Worm (Caenorhabditis elegans) whole organism, late embryonic: ENCODE results near the gene rft-1.

Experiments
- C08G9.2 ChIP-seq: sonication (generic microtip); optimal IDR thresholded peaks from 2 replicates; lab custom pipeline; 2016; ENCODE audit warnings: mild to moderate bottlenecking, missing genetic modification characterization, moderate library complexity, missing compliant biosample characterization
- C38D4.7 ChIP-seq: fragments of 200-800 bp; sonication (Bioruptor generic); optimal IDR thresholded peaks from 2 replicates; lab custom pipeline; 2018; ENCODE audit warnings: mild to moderate bottlenecking, missing genetic modification characterization, moderate library complexity, missing compliant biosample characterization
- F13H6.1 ChIP-seq: sonication (generic microtip); optimal IDR thresholded peaks from 2 replicates; lab custom pipeline; 2016; ENCODE audit warnings: missing genetic modification characterization, missing compliant biosample characterization
- K09A11.1 ChIP-seq: sonication (generic microtip); optimal IDR thresholded peaks from 2 replicates; lab custom pipeline; 2017; ENCODE audit warnings: antibody characterized with exemption, mild to moderate bottlenecking, missing genetic modification characterization, missing compliant biosample characterization; ENCODE audit not compliant: insufficient read depth
- Y22D7AL.16 ChIP-seq: sonication (generic microtip); optimal IDR thresholded peaks from 2 replicates; lab custom pipeline; 2016; ENCODE audit warnings: missing genetic modification characterization, missing compliant biosample characterization
- ceh-14 ChIP-seq: sonication (generic microtip); optimal IDR thresholded peaks from 2 replicates; lab custom pipeline; 2016; ENCODE audit warnings: missing genotype, missing genetic modification characterization, missing compliant biosample characterization
- ceh-19 ChIP-seq: fragments of 200-800 bp; sonication (Bioruptor generic); optimal IDR thresholded peaks from 2 replicates; lab custom pipeline; 2018; ENCODE audit warnings: mild to moderate bottlenecking, missing genetic modification characterization, missing compliant biosample characterization
- ceh-22 ChIP-seq: sonication (generic microtip); optimal IDR thresholded peaks from 2 replicates; lab custom pipeline; 2017; ENCODE audit warnings: missing biosample characterization, missing genetic modification characterization
- ceh-31 ChIP-seq: sonication (generic microtip); optimal IDR thresholded peaks from 2 replicates; lab custom pipeline; 2016; ENCODE audit warnings: missing genetic modification characterization, missing compliant biosample characterization
- ceh-45 ChIP-seq: fragments of 200-800 bp; sonication (Bioruptor generic); IDR thresholded peaks from 2 replicates; pipeline ENCODE4 v1.3.6; 2022; ENCODE audit warnings: missing genetic modification reagents, missing genetic modification characterization, missing compliant biosample characterization
- ceh-48 ChIP-seq: sonication (generic microtip); optimal IDR thresholded peaks from 2 replicates; lab custom pipeline; 2016; ENCODE audit warnings: missing genetic modification characterization, inconsistent platforms, missing compliant biosample characterization
- ceh-6 ChIP-seq: fragments of 200-800 bp; sonication (Bioruptor generic); optimal IDR thresholded peaks from 2 replicates; lab custom pipeline; 2018; ENCODE audit warnings: mild to moderate bottlenecking, missing genetic modification characterization, missing compliant biosample characterization
- che-1 ChIP-seq: sonication (generic microtip); optimal IDR thresholded peaks from 2 replicates; lab custom pipeline; 2016; ENCODE audit warnings: mild to moderate bottlenecking, missing genetic modification characterization, missing compliant biosample characterization
- dmd-4 ChIP-seq: sonication (generic microtip); optimal IDR thresholded peaks from 2 replicates; lab custom pipeline; 2016; ENCODE audit warnings: borderline replicate concordance, missing genetic modification characterization, missing compliant biosample characterization
- dve-1 ChIP-seq: sonication (generic microtip); optimal IDR thresholded peaks from 2 replicates; lab custom pipeline; 2017; ENCODE audit warnings: antibody characterized with exemption, mild to moderate bottlenecking, missing genetic modification characterization, missing compliant biosample characterization
- elt-2 ChIP-seq: sonication (generic microtip); optimal IDR thresholded peaks from 2 replicates; lab custom pipeline; 2016; ENCODE audit warnings: missing genetic modification reagents, missing genetic modification characterization, missing compliant biosample characterization
- eyg-1 ChIP-seq: sonication (generic microtip); optimal IDR thresholded peaks from 2 replicates; lab custom pipeline; 2016; ENCODE audit warnings: missing genotype, missing genetic modification characterization, missing compliant biosample characterization
- fkh-10 ChIP-seq: fragments of 150-350 bp; optimal IDR thresholded peaks from 2 replicates; lab custom pipeline; 2014; ENCODE audit warnings: missing biosample characterization, missing genetic modification reagents, missing genetic modification characterization
- gmeb-2 ChIP-seq: sonication (generic microtip); optimal IDR thresholded peaks from 2 replicates; lab custom pipeline; 2016; ENCODE audit warnings: missing genetic modification characterization, inconsistent platforms, missing compliant biosample characterization
- hlh-30 ChIP-seq: sonication (generic microtip); optimal IDR thresholded peaks from 2 replicates; lab custom pipeline; 2017; ENCODE audit warnings: antibody characterized with exemption, missing genetic modification characterization, missing compliant biosample characterization; ENCODE audit not compliant: insufficient read depth
- hlh-6 ChIP-seq: sonication (generic microtip); optimal IDR thresholded peaks from 2 replicates; lab custom pipeline; 2016; ENCODE audit warnings: missing genotype, missing genetic modification characterization, missing compliant biosample characterization
- lin-11 ChIP-seq: fragments of 200-800 bp; sonication (Bioruptor generic); optimal IDR thresholded peaks from 2 replicates; lab custom pipeline; 2018; ENCODE audit warnings: mild to moderate bottlenecking, missing genetic modification characterization, missing compliant biosample characterization
- madf-2 ChIP-seq: sonication (generic microtip); optimal IDR thresholded peaks from 2 replicates; lab custom pipeline; 2017; ENCODE audit warnings: missing genetic modification characterization, missing compliant biosample characterization
- nfya-1 ChIP-seq: sonication (generic microtip); optimal IDR thresholded peaks from 2 replicates; lab custom pipeline; 2017; ENCODE audit warnings: missing genetic modification characterization, mild to moderate bottlenecking, missing compliant biosample characterization, antibody characterized with exemption, moderate library complexity
- npax-4 ChIP-seq: sonication (generic microtip); optimal IDR thresholded peaks from 2 replicates; lab custom pipeline; 2016; ENCODE audit warnings: missing genetic modification characterization, missing compliant biosample characterization
- odd-2 ChIP-seq: sonication (generic microtip); optimal IDR thresholded peaks from 2 replicates; lab custom pipeline; 2017; ENCODE audit warnings: antibody characterized with exemption, mild to moderate bottlenecking, missing genetic modification characterization, missing compliant biosample characterization
- pag-3 ChIP-seq: sonication (generic microtip); optimal IDR thresholded peaks from 2 replicates; lab custom pipeline; 2016; ENCODE audit warnings: missing compliant biosample characterization, missing genetic modification characterization, borderline replicate concordance
- pax-1 ChIP-seq: fragments of 150-350 bp; optimal IDR thresholded peaks from 2 replicates; lab custom pipeline; 2014; ENCODE audit warnings: missing biosample characterization, missing genetic modification characterization
- pha-4 ChIP-seq: fragments of 150-350 bp; optimal IDR thresholded peaks from 2 replicates; lab custom pipeline; 2018; ENCODE audit warnings: missing biosample characterization, missing genetic modification reagents, missing genetic modification characterization
- pqm-1 ChIP-seq: sonication (generic microtip); optimal IDR thresholded peaks from 2 replicates; lab custom pipeline; 2016; ENCODE audit warnings: missing genetic modification characterization, missing compliant biosample characterization
- pros-1 ChIP-seq: fragments of 150-350 bp; optimal IDR thresholded peaks from 2 replicates; lab custom pipeline; 2014; ENCODE audit warnings: missing biosample characterization, missing genetic modification reagents, missing genetic modification characterization
- rnt-1 ChIP-seq: sonication (generic microtip); optimal IDR thresholded peaks from 2 replicates; lab custom pipeline; 2016; ENCODE audit warnings: missing genetic modification characterization, missing compliant biosample characterization
- sdc-2 ChIP-seq: sonication (generic microtip); optimal IDR thresholded peaks from 2 replicates; lab custom pipeline; 2016; ENCODE audit warnings: missing genotype, missing genetic modification characterization, missing compliant biosample characterization
- syd-9 ChIP-seq: sonication (generic microtip); optimal IDR thresholded peaks from 2 replicates; lab custom pipeline; 2016; ENCODE audit warnings: mild to moderate bottlenecking, missing genetic modification characterization, moderate library complexity, missing compliant biosample characterization
- tbx-7 ChIP-seq: sonication (generic microtip); optimal IDR thresholded peaks from 2 replicates; lab custom pipeline; 2016; ENCODE audit warnings: missing genotype, missing genetic modification characterization, missing compliant biosample characterization
- ttx-3 ChIP-seq: sonication (generic microtip); optimal IDR thresholded peaks from 2 replicates; lab custom pipeline; 2016; ENCODE audit warnings: missing genetic modification reagents, missing genetic modification characterization, missing compliant biosample characterization
- unc-3 ChIP-seq, 2 experiments: fragments of 200-800 bp in 1 of 2; sonication (Bioruptor generic) in 1 of 2; sonication (generic microtip) in 1 of 2; conservative IDR thresholded peaks in 1 of 2; optimal IDR thresholded peaks in 1 of 2; 2 replicates each; pipeline versions ENCODE4 v1.3.6 to Lab custom; 2016 to 2022; ENCODE audit warnings: missing compliant biosample characterization in 2 of 2, missing genetic modification characterization in 2 of 2, missing genetic modification reagents in 1 of 2
- unc-42 ChIP-seq: sonication (generic microtip); optimal IDR thresholded peaks from 2 replicates; lab custom pipeline; 2016; ENCODE audit warnings: missing genotype, missing genetic modification characterization, missing compliant biosample characterization
- unc-55 ChIP-seq: sonication (generic microtip); optimal IDR thresholded peaks from 2 replicates; lab custom pipeline; 2017; ENCODE audit warnings: missing biosample characterization, missing genetic modification reagents, missing genetic modification characterization
- unc-86 ChIP-seq: sonication (generic microtip); optimal IDR thresholded peaks from 2 replicates; lab custom pipeline; 2016; ENCODE audit warnings: missing genetic modification characterization, missing compliant biosample characterization
- zip-5 ChIP-seq: sonication (generic microtip); optimal IDR thresholded peaks from 2 replicates; lab custom pipeline; 2016; ENCODE audit warnings: missing genetic modification characterization, missing compliant biosample characterization
- ztf-16 ChIP-seq: sonication (generic microtip); optimal IDR thresholded peaks from 2 replicates; lab custom pipeline; 2017; ENCODE audit warnings: missing genetic modification characterization, missing compliant biosample characterization

Gene rft-1

ce11 chrV:4432783-4433237, 10.2 kb downstream of the rft-1 start, which contains the start of gene Y47D7A.15:
Gene Y47D7A.15, minus strand, starts transcription at chrV:4433187.
- TF ChIP-seq pros-1 (tag; lab: Kevin White, UChicago) (no peak), unc-55 (GFP tag; lab: Kevin White, UChicago) (no peak), pag-3 (tag; lab: Kevin White, UChicago) (no peak)

- TF ChIP-seq ceh-14 (tag; lab: Kevin White, UChicago) (no peak), npax-4 (tag; lab: Kevin White, UChicago) (no peak), unc-42 (tag; lab: Kevin White, UChicago) (no peak), zip-5 (tag; lab: Kevin White, UChicago) (no peak), fkh-10 (no peak), dve-1 (tag; lab: Kevin White, UChicago) (no peak), madf-2 (tag; lab: Kevin White, UChicago) (no peak)
Observed at ce11 chrV:4429576-4429975, 13.4 kb downstream of the rft-1 start, which contains the start of gene Y47D7A.12. Gene Y47D7A.12, minus strand, starts transcription at chrV:4429676.

- no peak for TF ChIP-seq tbx-7 (tag; lab: Kevin White, UChicago)
- no peak for TF ChIP-seq zip-5 (tag; lab: Kevin White, UChicago)
- TF ChIP-seq sdc-2, result no peak
- TF ChIP-seq pros-1 (tag; lab: Kevin White, UChicago), result no peak
- no peak for TF ChIP-seq C08G9.2
- TF ChIP-seq ceh-22 (tag; lab: Kevin White, UChicago), result no peak
- TF ChIP-seq madf-2 (tag; lab: Kevin White, UChicago), result no peak
- no peak for TF ChIP-seq odd-2 (tag; lab: Kevin White, UChicago)
- no peak for TF ChIP-seq che-1 (tag; lab: Kevin White, UChicago)
- no peak for TF ChIP-seq K09A11.1 (tag; lab: Kevin White, UChicago)
- TF ChIP-seq ceh-48 (tag; lab: Kevin White, UChicago), result no peak
- no peak for TF ChIP-seq ceh-45
- no peak for TF ChIP-seq ttx-3 (tag; lab: Kevin White, UChicago)
- no peak for TF ChIP-seq pqm-1 (tag; lab: Kevin White, UChicago)
- no peak for TF ChIP-seq hlh-30 (tag; lab: Kevin White, UChicago)
- no peak for TF ChIP-seq ceh-6 (GFP tag; lab: Kevin White, UChicago)
- TF ChIP-seq pha-4 (tag; lab: Kevin White, UChicago), result no peak
- no peak for TF ChIP-seq ztf-16 (tag; lab: Kevin White, UChicago)
- TF ChIP-seq ceh-14 (tag; lab: Kevin White, UChicago), result no peak
Observed at ce11 chrV:4428202-4428601, 14.8 kb downstream of the rft-1 start, which contains the start of gene Y47D7A.11. Gene Y47D7A.11, minus strand, starts transcription at chrV:4428302.

ce11 chrV:4423860-4424401, 19.1 kb downstream of the rft-1 start, which contains the start of the genes Y47D7A.9 and Y47D7A.19:
Gene Y47D7A.9, minus strand, starts transcription at chrV:4423960.
Gene Y47D7A.19, plus strand, starts transcription at chrV:4424351.
- no peak for TF ChIP-seq nfya-1 (tag; lab: Kevin White, UChicago)
- TF ChIP-seq C38D4.7 (GFP tag; lab: Kevin White, UChicago), result no peak
- no peak for TF ChIP-seq ceh-31 (tag; lab: Kevin White, UChicago)
- TF ChIP-seq fkh-10, result no peak

ce11 chrV:4423087-4423486, 19.9 kb downstream of the rft-1 start:
- TF ChIP-seq pax-1 (tag; lab: Kevin White, UChicago) (no peak), rnt-1 (tag; lab: Kevin White, UChicago) (no peak), nfya-1 (tag; lab: Kevin White, UChicago) (no peak), lin-11 (tag; lab: Kevin White, UChicago) (no peak), hlh-6 (no peak), syd-9 (tag; lab: Kevin White, UChicago) (no peak), unc-3 (GFP tag; conservative IDR thresholded peaks at IDR 0.05; lab: Robert Waterston, UW) (no peak), unc-3 (tag; optimal IDR thresholded peaks at IDR 0.05; lab: Kevin White, UChicago) (no peak), tbx-7 (tag; lab: Kevin White, UChicago) (no peak), eyg-1 (tag; lab: Kevin White, UChicago) (no peak), Y22D7AL.16 (tag; lab: Kevin White, UChicago) (no peak), F13H6.1 (tag; lab: Kevin White, UChicago) (no peak), ceh-19 (no peak), gmeb-2 (no peak), ceh-6 (GFP tag; lab: Kevin White, UChicago) (no peak), ceh-31 (tag; lab: Kevin White, UChicago) (no peak), pha-4 (tag; lab: Kevin White, UChicago) (no peak), fkh-10 (no peak), unc-86 (tag; lab: Kevin White, UChicago) (no peak), dmd-4 (tag; lab: Kevin White, UChicago) (no peak), elt-2 (no peak)
